Worm (Caenorhabditis elegans): ENCODE measurements around the gene ztf-7.
A peak's percentile ranks its signal among the peaks of the same experiment; 100 is the strongest.

- TF ChIP-seq gei-8 (GFP tag; optimal IDR thresholded peaks at IDR 0.05) (no peak), nhr-102 (tag; optimal IDR thresholded peaks at IDR 0.05) (no peak), nhr-10 (tag; optimal IDR thresholded peaks at IDR 0.05) (no peak), unc-62 (GFP tag; optimal IDR thresholded peaks at IDR 0.05 in 1 of 2) (peak in 1 of 2 experiments; percentile 6), unc-62 (tag; optimal IDR thresholded peaks at IDR 0.05) (no peak), attf-4 (tag; optimal IDR thresholded peaks at IDR 0.05) (no peak), ceh-44 (GFP tag; IDR thresholded peaks at IDR 0.05) (no peak), nhr-237 (tag; optimal IDR thresholded peaks at IDR 0.05) (no peak), snpc-4 (tag; optimal IDR thresholded peaks at IDR 0.05) (no peak), hif-1 (tag; optimal IDR thresholded peaks at IDR 0.05) (no peak), aha-1 (tag) (no peak), dve-1 (tag; optimal IDR thresholded peaks at IDR 0.05; ENCODE audit: insufficient read depth) (no peak), skn-1 (tag; optimal IDR thresholded peaks at IDR 0.05) (no peak)
Observed at ce11 chrV:9821724-9822123, 32.2 kb upstream of the ztf-7 start, which contains the start of gene str-193.
